Worm (Caenorhabditis elegans) whole organism, L4 larva: Measurements from ENCODE around the gene Y105C5B.11.

ENCODE experiments used
- D1046.2 ChIP-seq: fragments of 200-800 bp; sonication (Bioruptor generic); IDR thresholded peaks from 2 replicates; pipeline ENCODE4 v1.3.6; 2022; ENCODE audit warnings: missing genetic modification characterization, missing compliant biosample characterization
- F37D6.2 ChIP-seq: sonication (generic microtip); optimal IDR thresholded peaks from 2 replicates; lab custom pipeline; 2016; ENCODE audit warnings: mild to moderate bottlenecking, missing genetic modification characterization, missing compliant biosample characterization
- F44E2.7 ChIP-seq: fragments of 200-800 bp; sonication (Bioruptor generic); IDR thresholded peaks from 2 replicates; pipeline ENCODE4 v2.1.2; 2022; ENCODE audit warnings: missing genetic modification characterization, missing compliant biosample characterization
- T20F7.1 ChIP-seq: fragments of 200-800 bp; sonication (Bioruptor generic); optimal IDR thresholded peaks from 2 replicates; lab custom pipeline; 2018; ENCODE audit warnings: mild to moderate bottlenecking, missing genetic modification characterization, missing compliant biosample characterization
- Y5F2A.4 ChIP-seq: fragments of 200-800 bp; sonication (Bioruptor generic); optimal IDR thresholded peaks from 2 replicates; lab custom pipeline; 2018; ENCODE audit warnings: mild to moderate bottlenecking, missing genetic modification characterization, missing compliant biosample characterization
- ZK337.2 ChIP-seq: fragments of 200-800 bp; sonication (Bioruptor generic); IDR thresholded peaks from 2 replicates; pipeline ENCODE4 v1.3.6; 2022; ENCODE audit warnings: missing genetic modification reagents, missing genetic modification characterization, missing compliant biosample characterization
- aha-1 ChIP-seq: fragments of 150-350 bp; peaks from one replicate; lab custom pipeline; 2014; ENCODE audit warnings: missing biosample characterization, missing genetic modification characterization
- attf-4 ChIP-seq: sonication (generic microtip); optimal IDR thresholded peaks from 3 replicates; lab custom pipeline; 2017; ENCODE audit warnings: missing biosample characterization, missing genetic modification characterization
- ceh-20 ChIP-seq: fragments of 200-800 bp; sonication (Bioruptor generic); IDR thresholded peaks from 2 replicates; pipeline ENCODE4 v1.3.6; 2022; ENCODE audit warnings: missing genetic modification reagents, missing genetic modification characterization, missing compliant biosample characterization
- ceh-32 ChIP-seq: sonication (generic microtip); optimal IDR thresholded peaks from 2 replicates; lab custom pipeline; 2016; ENCODE audit warnings: mild to moderate bottlenecking, missing genetic modification characterization, missing compliant biosample characterization; ENCODE audit not compliant: poor library complexity
- ces-1 ChIP-seq: fragments of 150-350 bp; sonication (generic microtip); optimal IDR thresholded peaks from 4 replicates; lab custom pipeline; 2014; ENCODE audit warnings: missing biosample characterization, missing genetic modification reagents, missing genetic modification characterization
- cey-2 ChIP-seq: sonication (generic microtip); optimal IDR thresholded peaks from 3 replicates; lab custom pipeline; 2017; ENCODE audit warnings: missing genetic modification characterization, mild to moderate bottlenecking, missing compliant biosample characterization, antibody characterized with exemption, borderline replicate concordance; ENCODE audit not compliant: insufficient read depth
- ctbp-1 ChIP-seq: fragments of 200-800 bp; sonication (Bioruptor generic); IDR thresholded peaks from 2 replicates; pipeline ENCODE4 v1.3.6; 2022; ENCODE audit warnings: missing genetic modification reagents, missing genetic modification characterization, missing compliant biosample characterization
- dmd-6 ChIP-seq: fragments of 200-800 bp; sonication (Bioruptor generic); IDR thresholded peaks from 2 replicates; pipeline ENCODE4 v1.3.6; 2022; ENCODE audit warnings: missing genetic modification reagents, missing genetic modification characterization, missing compliant biosample characterization
- dmd-8 ChIP-seq: fragments of 200-800 bp; sonication (Bioruptor generic); IDR thresholded peaks from 2 replicates; pipeline ENCODE4 v1.3.6; 2022; ENCODE audit warnings: missing genetic modification characterization, missing compliant biosample characterization
- dmd-9 ChIP-seq: fragments of 200-800 bp; sonication (Bioruptor generic); IDR thresholded peaks from 2 replicates; pipeline ENCODE4 v1.3.6; 2022; ENCODE audit warnings: missing genetic modification reagents, missing genetic modification characterization, missing compliant biosample characterization
- dve-1 ChIP-seq: sonication (generic microtip); optimal IDR thresholded peaks from 2 replicates; lab custom pipeline; 2017; ENCODE audit warnings: antibody characterized with exemption, mild to moderate bottlenecking, missing genetic modification characterization, missing compliant biosample characterization; ENCODE audit not compliant: insufficient read depth
- egl-43 ChIP-seq: fragments of 200-800 bp; sonication (Bioruptor generic); IDR thresholded peaks from 2 replicates; pipeline ENCODE4 v1.3.6; 2022; ENCODE audit warnings: missing genetic modification reagents, missing genetic modification characterization, missing compliant biosample characterization
- fos-1 ChIP-seq: fragments of 150-350 bp; optimal IDR thresholded peaks from 2 replicates; lab custom pipeline; 2014; ENCODE audit warnings: missing biosample characterization, missing genetic modification characterization
- gei-8 ChIP-seq: fragments of 200-800 bp; sonication (Bioruptor generic); optimal IDR thresholded peaks from 2 replicates; lab custom pipeline; 2018; ENCODE audit warnings: mild to moderate bottlenecking, missing genetic modification characterization, missing compliant biosample characterization
- hlh-30 ChIP-seq: sonication (generic microtip); optimal IDR thresholded peaks from 2 replicates; lab custom pipeline; 2017; ENCODE audit warnings: antibody characterized with exemption, mild to moderate bottlenecking, missing genetic modification characterization, missing compliant biosample characterization; ENCODE audit not compliant: insufficient read depth
- lim-7 ChIP-seq: fragments of 200-800 bp; sonication (Bioruptor generic); IDR thresholded peaks from 2 replicates; pipeline ENCODE4 v1.3.6; 2022; ENCODE audit warnings: missing genetic modification characterization, missing compliant biosample characterization
- lin-1 ChIP-seq: fragments of 200-800 bp; sonication (Bioruptor generic); IDR thresholded peaks from 2 replicates; pipeline ENCODE4 v1.3.6; 2022; ENCODE audit warnings: missing genetic modification reagents, missing genetic modification characterization, missing compliant biosample characterization
- lin-13 ChIP-seq: fragments of 150-350 bp; optimal IDR thresholded peaks from 2 replicates; lab custom pipeline; 2014; ENCODE audit warnings: missing biosample characterization, missing genetic modification reagents, missing genetic modification characterization
- lin-15B ChIP-seq: fragments of 150-350 bp; sonication (generic microtip); optimal IDR thresholded peaks from 3 replicates; lab custom pipeline; 2014; ENCODE audit warnings: missing biosample characterization, missing genetic modification characterization
- lin-38 ChIP-seq: fragments of 200-800 bp; sonication (Bioruptor generic); IDR thresholded peaks from 2 replicates; pipeline ENCODE4 v1.3.6; 2022; ENCODE audit warnings: missing genetic modification reagents, missing genetic modification characterization, missing compliant biosample characterization
- madf-5 ChIP-seq, 2 experiments: fragments of 200-800 bp; sonication (Bioruptor generic); IDR thresholded peaks; 2 replicates each; pipeline ENCODE4 v1.3.6; 2022; ENCODE audit warnings: missing compliant biosample characterization in 2 of 2, missing genetic modification characterization in 2 of 2
- madf-9 ChIP-seq: fragments of 200-800 bp; sonication (Bioruptor generic); conservative IDR thresholded peaks from 2 replicates; pipeline ENCODE4 v1.3.6; 2022; ENCODE audit warnings: missing genetic modification reagents, missing genetic modification characterization, missing compliant biosample characterization
- mdt-29 ChIP-seq: fragments of 200-800 bp; sonication (Bioruptor generic); IDR thresholded peaks from 2 replicates; pipeline ENCODE4 v1.3.6; 2022; ENCODE audit warnings: missing genetic modification reagents, missing genetic modification characterization, missing compliant biosample characterization
- mxl-2 ChIP-seq: fragments of 200-800 bp; sonication (Bioruptor generic); conservative IDR thresholded peaks from 2 replicates; pipeline ENCODE4 v1.3.6; 2022; ENCODE audit warnings: missing genetic modification reagents, missing genetic modification characterization, missing compliant biosample characterization
- mxl-3 ChIP-seq: fragments of 200-800 bp; sonication (Bioruptor generic); optimal IDR thresholded peaks from 2 replicates; lab custom pipeline; 2018; ENCODE audit warnings: mild to moderate bottlenecking, missing genetic modification characterization, missing compliant biosample characterization
- nhr-102 ChIP-seq: sonication (generic microtip); optimal IDR thresholded peaks from 2 replicates; lab custom pipeline; 2016; ENCODE audit warnings: mild to moderate bottlenecking, missing genetic modification characterization, moderate library complexity, missing compliant biosample characterization
- nhr-237 ChIP-seq: sonication (generic microtip); optimal IDR thresholded peaks from 2 replicates; lab custom pipeline; 2017; ENCODE audit warnings: missing biosample characterization, missing genetic modification characterization
- nhr-48 ChIP-seq: sonication (generic microtip); optimal IDR thresholded peaks from 2 replicates; lab custom pipeline; 2016; ENCODE audit warnings: mild to moderate bottlenecking, missing genetic modification characterization, missing compliant biosample characterization
- nhr-6 ChIP-seq: fragments of 150-350 bp; optimal IDR thresholded peaks from 2 replicates; lab custom pipeline; 2014; ENCODE audit warnings: missing biosample characterization, missing genetic modification characterization
- nhr-76 ChIP-seq: fragments of 150-350 bp; optimal IDR thresholded peaks from 2 replicates; lab custom pipeline; 2014; ENCODE audit warnings: missing biosample characterization, missing genetic modification characterization
- php-3 ChIP-seq: fragments of 200-800 bp; sonication (Bioruptor generic); IDR thresholded peaks from 2 replicates; pipeline ENCODE4 v1.3.6; 2022; ENCODE audit warnings: missing genetic modification reagents, missing genetic modification characterization, missing compliant biosample characterization
- pqm-1 ChIP-seq: sonication (generic microtip); optimal IDR thresholded peaks from 2 replicates; lab custom pipeline; 2017; ENCODE audit warnings: missing biosample characterization, missing genetic modification characterization
- set-16 ChIP-seq: fragments of 200-800 bp; sonication (Bioruptor generic); IDR thresholded peaks from 2 replicates; pipeline ENCODE4 v1.3.6; 2022; ENCODE audit warnings: missing genetic modification reagents, missing genetic modification characterization, missing compliant biosample characterization
- snpc-1.2 ChIP-seq: fragments of 200-800 bp; sonication (Bioruptor generic); IDR thresholded peaks from 2 replicates; pipeline ENCODE4 v1.3.6; 2022; ENCODE audit warnings: missing genetic modification reagents, missing genetic modification characterization, missing compliant biosample characterization
- spr-1 ChIP-seq: sonication (generic microtip); optimal IDR thresholded peaks from 2 replicates; lab custom pipeline; 2016; ENCODE audit warnings: mild to moderate bottlenecking, missing genetic modification characterization, missing compliant biosample characterization
- spr-3 ChIP-seq: fragments of 200-800 bp; sonication (Bioruptor generic); optimal IDR thresholded peaks from 2 replicates; lab custom pipeline; 2018; ENCODE audit warnings: mild to moderate bottlenecking, missing genetic modification characterization, missing compliant biosample characterization
- tag-97 ChIP-seq: fragments of 200-800 bp; sonication (Bioruptor generic); IDR thresholded peaks from 2 replicates; pipeline ENCODE4 v1.3.6; 2022; ENCODE audit warnings: missing genetic modification characterization, missing compliant biosample characterization
- tra-1 ChIP-seq: fragments of 200-800 bp; sonication (Bioruptor generic); IDR thresholded peaks from 2 replicates; pipeline ENCODE4 v1.3.6; 2022; ENCODE audit warnings: missing genetic modification reagents, missing genetic modification characterization, missing compliant biosample characterization
- vab-7 ChIP-seq: fragments of 200-800 bp; sonication (Bioruptor generic); IDR thresholded peaks from 2 replicates; pipeline ENCODE4 v1.3.6; 2022; ENCODE audit warnings: missing genetic modification reagents, missing genetic modification characterization, missing compliant biosample characterization
- zfp-2 ChIP-seq: sonication (generic microtip); optimal IDR thresholded peaks from 2 replicates; lab custom pipeline; 2016; ENCODE audit warnings: mild to moderate bottlenecking, missing genetic modification characterization, missing compliant biosample characterization
- zfp-3 ChIP-seq: fragments of 200-800 bp; sonication (Bioruptor generic); conservative IDR thresholded peaks from 2 replicates; pipeline ENCODE4 v1.3.6; 2022; ENCODE audit warnings: missing genetic modification reagents, missing genetic modification characterization, missing compliant biosample characterization
- zip-2 ChIP-seq: fragments of 150-350 bp; optimal IDR thresholded peaks from 2 replicates; lab custom pipeline; 2014; ENCODE audit warnings: missing biosample characterization, missing genetic modification characterization

Y105C5B.11 gene

ce11 chrIV:15931833-15932232 is 9.5 kb downstream of the Y105C5B.11 start (continued):
- TF ChIP-seq D1046.2 (peak; percentile 71; the same call in 1 of the 2 replicates), zfp-2 (tag; lab: Kevin White, UChicago) (peak; percentile 19), tra-1 (GFP tag; lab: Robert Waterston, UW) (peak; percentile 77), fos-1 (tag; lab: Kevin White, UChicago) (no peak), lin-15B (tag; lab: Kevin White, UChicago) (no peak), nhr-237 (tag; lab: Kevin White, UChicago) (no peak), set-16 (peak; percentile 30; the same call in 1 of the 2 replicates), mxl-2 (peak; percentile 44; the same call in 1 of the 2 replicates), zfp-3 (GFP tag; lab: Robert Waterston, UW) (0 out of 2 replicates have a peak, but pooled peaks have one; percentile 29), dmd-6 (GFP tag; lab: Robert Waterston, UW) (peak; percentile 68), snpc-1.2 (GFP tag; lab: Robert Waterston, UW) (peak; percentile 98), ceh-20 (GFP tag; lab: Robert Waterston, UW) (no peak), dve-1 (peak; percentile 9), madf-5 (GFP tag; IDR thresholded peaks at IDR 0.05; lab: Robert Waterston, UW) (peak; percentile 71 to 84; a peak in 3 of 4 replicates), mdt-29 (GFP tag; lab: Robert Waterston, UW) (0 out of 2 replicates have a peak, but pooled peaks have one; percentile 37), T20F7.1 (no peak), php-3 (GFP tag; lab: Robert Waterston, UW) (peak; percentile 61; the same call in 1 of the 2 replicates), hlh-30 (tag; lab: Kevin White, UChicago) (peak; percentile 87), nhr-76 (tag; lab: Kevin White, UChicago) (no peak), ZK337.2 (no peak), nhr-48 (tag; lab: Kevin White, UChicago) (peak; percentile 33), lim-7 (peak; percentile 89)

- TF ChIP-seq nhr-102 (tag; lab: Kevin White, UChicago) (no peak), cey-2 (no peak), spr-3 (GFP tag; lab: Kevin White, UChicago) (peak; percentile 60), ctbp-1 (GFP tag; lab: Robert Waterston, UW) (peak; percentile 47; the same call in 1 of the 2 replicates), lin-1 (GFP tag; lab: Robert Waterston, UW) (0 out of 2 replicates have a peak, but pooled peaks have one; percentile 12), dmd-8 (GFP tag; lab: Robert Waterston, UW) (peak; percentile 88), attf-4 (tag; lab: Kevin White, UChicago) (no peak), D1046.2 (no peak), tra-1 (GFP tag; lab: Robert Waterston, UW) (peak; percentile 39; the same call in 1 of the 2 replicates), vab-7 (peak; percentile 73), php-3 (GFP tag; lab: Robert Waterston, UW) (no peak), F44E2.7 (GFP tag; lab: Robert Waterston, UW) (no peak), tag-97 (GFP tag; lab: Robert Waterston, UW) (no peak), mdt-29 (GFP tag; lab: Robert Waterston, UW) (peak; percentile 62; the same call in 1 of the 2 replicates), gei-8 (no peak), madf-9 (GFP tag; lab: Robert Waterston, UW) (peak; percentile 75; the same call in 1 of the 2 replicates), nhr-76 (tag; lab: Kevin White, UChicago) (no peak), ces-1 (no peak), F37D6.2 (tag; lab: Kevin White, UChicago) (no peak), mxl-2 (0 out of 2 replicates have a peak, but pooled peaks have one; percentile 19), lin-38 (GFP tag; lab: Robert Waterston, UW) (peak; percentile 68), zip-2 (no peak), mxl-3 (GFP tag; lab: Kevin White, UChicago) (peak; percentile 72), dmd-9 (GFP tag; lab: Robert Waterston, UW) (peak; percentile 37; the same call in 1 of the 2 replicates), pqm-1 (tag; lab: Kevin White, UChicago) (no peak), nhr-6 (tag; lab: Kevin White, UChicago) (no peak), nhr-237 (tag; lab: Kevin White, UChicago) (no peak), aha-1 (tag; lab: Kevin White, UChicago) (peak; percentile 96), egl-43 (GFP tag; lab: Robert Waterston, UW) (no peak; the same call in 1 of the 2 replicates), spr-1 (tag; lab: Kevin White, UChicago) (no peak), lin-13 (GFP tag; lab: Kevin White, UChicago) (no peak), Y5F2A.4 (GFP tag; lab: Kevin White, UChicago) (no peak), ceh-32 (tag; lab: Kevin White, UChicago) (no peak), ZK337.2 (no peak)
These were observed 10.1 kb downstream of the Y105C5B.11 start for ce11 chrIV:15931176-15931575.
